Fruit fly (Drosophila melanogaster): ENCODE measurements around the gene CG9921.

dm6 chrX:16296423-16297292 is 36.7 kb downstream of the CG9921 start, which contains the start of gene CG3632:
- TF ChIP-seq gro (GFP tag; optimal IDR thresholded peaks at IDR 0.05) (peak; percentile 64), Ada2b (GFP tag; IDR thresholded peaks at IDR 0.05) (no peak), ken (GFP tag; IDR thresholded peaks at IDR 0.05) (peak; percentile 56; the same call in 2 of the 3 replicates), yki (optimal IDR thresholded peaks at IDR 0.05) (no peak), CG12071 (GFP tag; optimal IDR thresholded peaks at IDR 0.05) (no peak), CG6683 (GFP tag; optimal IDR thresholded peaks at IDR 0.05) (no peak), CG6791 (GFP tag; IDR thresholded peaks at IDR 0.05; ENCODE audit: partially characterized antibody) (peak; percentile 94), ewg (GFP tag; optimal IDR thresholded peaks at IDR 0.05) (no peak), Gug (GFP tag; IDR thresholded peaks at IDR 0.05) (no peak; the same call in 3 of the 4 replicates), pan (optimal IDR thresholded peaks at IDR 0.05) (no peak), pan (GFP tag; optimal IDR thresholded peaks at IDR 0.05 in 1 of 2, IDR thresholded peaks at IDR 0.05 in 1 of 2) (no peak), CG7745 (tag; optimal IDR thresholded peaks at IDR 0.05) (no peak), CG10267 (tag; optimal IDR thresholded peaks at IDR 0.05) (peak; percentile 93)
